Fruit fly (Drosophila melanogaster): ENCODE results near the gene Ubx.
A peak's percentile ranks its signal among the peaks of the same experiment; 100 is the strongest.

Gene Ubx

DNA sequence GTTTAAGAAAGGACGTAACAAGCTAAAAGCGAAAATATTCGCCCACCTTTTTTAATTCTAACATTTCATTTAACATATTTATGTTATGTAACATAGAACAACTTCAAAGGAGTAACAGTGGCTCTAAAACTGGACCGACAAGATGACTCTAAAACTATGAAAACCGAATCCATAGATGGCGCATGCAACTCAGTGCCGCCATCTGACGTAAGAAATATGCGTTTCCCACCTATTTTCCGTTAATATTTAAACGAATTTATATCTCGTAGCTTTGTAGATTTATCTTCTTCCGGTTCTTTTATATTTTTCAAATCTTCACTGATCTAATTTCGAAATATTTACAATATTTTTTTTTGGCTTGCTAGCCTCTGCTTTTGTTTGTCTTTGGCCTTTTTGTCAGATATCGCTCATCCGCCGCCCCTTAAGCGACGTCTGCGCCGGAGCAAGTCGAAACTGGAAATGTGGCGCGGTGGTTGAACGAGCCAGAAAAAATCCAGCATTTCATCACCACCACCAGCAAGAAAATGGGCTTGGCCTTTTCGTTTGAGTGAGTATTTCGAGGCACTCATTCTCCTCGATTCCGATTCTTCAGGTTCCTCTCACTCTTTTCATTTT is 14.4 kb upstream of the Ubx start:
- TF ChIP-seq noc (tag; optimal IDR thresholded peaks at IDR 0.05) = no peak

DNA sequence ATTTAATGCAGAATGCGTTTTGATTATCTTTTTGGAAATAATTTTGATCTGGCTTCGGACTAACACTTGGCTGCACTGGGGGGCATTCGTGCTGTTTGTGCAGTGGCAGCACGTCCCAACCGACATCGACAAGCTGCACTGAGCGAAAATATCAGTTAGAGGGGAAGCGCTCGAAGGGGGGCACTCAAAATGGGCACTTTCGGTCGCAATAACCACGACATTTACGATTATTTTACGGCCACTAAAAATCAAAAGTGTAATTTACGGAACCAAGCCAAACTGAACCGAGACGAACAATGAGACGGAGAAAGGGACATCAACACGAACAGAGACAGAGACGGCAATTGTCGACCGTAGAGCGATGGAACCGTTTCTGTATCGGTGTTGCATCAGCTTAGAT is 12.6 kb upstream of the Ubx start:
- no peak for TF ChIP-seq noc (tag; optimal IDR thresholded peaks at IDR 0.05)

DNA sequence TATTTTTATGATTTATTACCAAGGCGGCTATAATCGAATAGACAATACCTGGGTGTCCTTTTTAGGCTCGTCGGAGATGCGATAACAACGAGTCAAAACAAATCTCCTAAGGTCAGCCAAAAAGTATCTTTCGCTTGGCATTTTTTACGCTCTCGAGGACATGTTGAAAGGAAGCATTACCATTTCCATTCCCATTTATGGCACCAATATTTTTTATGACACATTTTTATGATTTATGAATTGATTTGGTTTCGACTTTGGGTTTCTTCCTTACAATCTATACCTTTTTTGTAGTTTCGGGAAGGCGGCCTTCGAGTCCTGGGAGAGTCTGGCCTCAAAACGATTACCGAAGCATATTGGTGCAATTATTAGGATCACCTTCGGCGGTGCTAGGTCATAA is 10.9 kb upstream of the Ubx start:
- no peak for TF ChIP-seq noc (tag; optimal IDR thresholded peaks at IDR 0.05)

DNA sequence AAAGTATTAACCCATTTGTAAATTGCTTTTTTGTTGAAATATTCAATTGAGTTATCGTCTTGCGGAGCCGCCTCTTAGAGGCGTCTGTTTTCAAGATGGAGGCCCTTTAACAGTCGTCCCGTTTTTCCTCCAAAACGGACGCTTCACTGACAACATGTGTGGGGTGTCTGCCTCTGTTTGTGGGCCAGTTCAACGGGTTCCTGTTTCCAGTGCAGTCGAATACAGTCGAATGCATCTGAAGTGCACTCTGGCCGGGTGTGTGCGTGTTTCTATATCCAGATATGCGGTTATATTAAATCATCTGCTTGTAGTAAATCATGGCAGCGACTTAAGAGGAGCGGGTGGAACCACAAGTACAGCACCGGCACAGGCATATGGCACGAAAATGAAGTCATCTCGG is 10.1 kb upstream of the Ubx start:
- TF ChIP-seq noc (tag; optimal IDR thresholded peaks at IDR 0.05) = no peak

DNA sequence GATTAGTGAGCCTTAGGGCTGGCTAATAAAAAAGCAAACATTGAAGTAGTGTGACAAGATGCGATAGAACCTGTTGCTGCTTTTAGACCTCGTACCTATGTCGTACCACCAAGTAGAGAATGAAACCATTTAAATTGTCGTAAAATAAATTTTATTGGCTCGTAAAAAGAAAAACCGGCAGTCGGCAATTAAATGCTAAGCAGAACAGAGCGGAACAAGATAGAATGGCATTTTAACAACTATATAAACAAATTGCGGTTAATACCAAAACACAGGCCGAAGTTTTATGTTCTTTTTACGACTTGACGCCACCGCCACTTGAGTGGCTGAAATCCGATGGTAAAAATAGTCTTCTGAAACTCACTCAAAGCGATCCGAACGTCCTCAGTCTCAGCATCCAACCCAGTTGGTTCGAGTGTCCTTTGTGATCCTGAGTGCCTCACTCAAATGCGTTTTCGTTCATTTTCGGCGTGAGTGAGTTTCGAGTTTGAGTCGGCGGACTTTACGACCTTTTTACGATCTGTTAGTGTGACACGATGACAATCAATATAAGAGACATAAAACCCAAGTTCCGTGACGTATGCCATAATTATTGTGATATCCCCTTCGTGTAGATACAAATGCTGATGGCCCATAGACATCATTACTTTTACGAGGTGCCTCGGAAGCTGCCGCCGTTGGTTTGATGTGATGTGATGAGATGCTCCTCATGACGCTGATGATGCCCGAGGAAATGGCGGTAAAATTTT is 9.0 kb upstream of the Ubx start:
- no peak for TF ChIP-seq noc (tag; optimal IDR thresholded peaks at IDR 0.05)

DNA sequence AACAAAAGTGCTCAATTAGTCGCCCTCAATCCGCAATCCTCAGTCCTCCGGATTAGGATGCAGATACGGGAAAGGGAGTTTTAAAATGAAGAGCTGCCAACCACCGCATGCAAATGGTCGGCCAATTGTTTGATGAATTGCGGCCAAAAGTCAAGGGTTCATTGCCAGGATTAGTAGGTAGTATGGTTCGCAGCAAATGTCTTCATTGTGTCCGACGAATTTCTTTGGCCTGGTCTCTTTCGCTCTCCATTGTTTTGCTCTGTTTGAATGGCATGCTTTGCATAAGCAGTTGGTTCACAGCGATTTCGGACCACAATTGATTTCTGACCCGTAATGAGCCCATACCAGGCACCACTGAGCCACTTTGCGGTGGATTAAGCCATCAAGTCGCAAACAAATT is 8.1 kb upstream of the Ubx start:
- TF ChIP-seq noc (tag; optimal IDR thresholded peaks at IDR 0.05) = no peak

DNA sequence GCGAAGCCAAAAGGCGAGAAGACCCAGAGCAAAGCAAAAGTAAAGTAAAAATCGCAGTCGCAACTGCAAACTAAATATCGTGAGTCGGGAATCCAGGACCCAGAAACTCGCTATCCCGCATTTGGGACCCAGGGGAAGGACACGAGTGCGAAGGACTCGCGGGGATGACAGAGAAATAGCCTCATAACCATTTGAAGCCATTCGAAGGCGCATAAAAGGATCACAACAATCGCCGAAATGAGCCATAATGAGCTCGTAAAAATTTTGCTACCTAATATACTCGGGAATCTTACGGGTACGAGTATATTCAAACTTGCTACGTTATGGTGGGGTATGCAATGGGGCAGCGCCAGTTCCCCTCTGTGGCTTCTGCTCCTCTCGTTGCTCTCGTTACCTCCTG is 1.6 kb upstream of the Ubx start:
- TF ChIP-seq noc (tag; optimal IDR thresholded peaks at IDR 0.05) = no peak

DNA sequence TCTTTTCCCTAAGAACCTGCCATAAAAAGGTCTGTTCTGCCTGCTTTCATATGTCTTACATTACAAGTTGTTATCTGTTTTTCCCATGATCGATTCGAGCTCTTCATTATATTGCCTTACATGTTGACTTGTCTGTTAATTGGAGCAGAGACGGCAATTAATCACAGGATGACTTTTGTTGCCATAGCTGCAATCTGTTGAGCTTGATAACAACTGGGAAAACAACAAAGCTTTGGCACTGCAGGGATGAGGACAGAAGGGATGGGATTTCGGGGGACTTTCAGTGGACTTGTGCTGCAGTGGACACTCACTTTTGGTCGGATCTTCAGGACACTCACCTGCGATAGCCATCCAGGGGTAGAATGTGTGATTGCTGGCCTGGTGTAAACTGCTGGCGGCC is 1.8 kb downstream of the Ubx start:
- TF ChIP-seq noc (tag; optimal IDR thresholded peaks at IDR 0.05) = no peak

DNA sequence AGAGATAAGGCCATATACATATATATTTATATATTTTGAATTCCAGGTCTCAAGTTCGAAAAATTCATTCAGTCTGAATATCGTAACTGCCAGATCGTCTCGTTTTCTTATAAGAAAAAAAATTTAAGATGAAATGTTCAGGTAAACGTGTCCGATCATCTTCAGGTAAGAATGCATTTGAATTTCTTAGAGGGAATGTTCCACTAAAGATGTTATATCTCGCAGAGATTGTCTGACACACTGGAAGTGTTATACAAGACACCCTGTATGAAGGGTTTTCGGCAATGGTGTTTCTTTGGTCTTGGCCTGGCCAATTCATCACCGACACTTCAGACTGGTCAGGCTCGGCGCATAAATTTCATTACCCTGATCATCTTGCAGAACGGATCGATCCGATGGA is 3.5 kb downstream of the Ubx start:
- no peak for TF ChIP-seq noc (tag; optimal IDR thresholded peaks at IDR 0.05)

DNA sequence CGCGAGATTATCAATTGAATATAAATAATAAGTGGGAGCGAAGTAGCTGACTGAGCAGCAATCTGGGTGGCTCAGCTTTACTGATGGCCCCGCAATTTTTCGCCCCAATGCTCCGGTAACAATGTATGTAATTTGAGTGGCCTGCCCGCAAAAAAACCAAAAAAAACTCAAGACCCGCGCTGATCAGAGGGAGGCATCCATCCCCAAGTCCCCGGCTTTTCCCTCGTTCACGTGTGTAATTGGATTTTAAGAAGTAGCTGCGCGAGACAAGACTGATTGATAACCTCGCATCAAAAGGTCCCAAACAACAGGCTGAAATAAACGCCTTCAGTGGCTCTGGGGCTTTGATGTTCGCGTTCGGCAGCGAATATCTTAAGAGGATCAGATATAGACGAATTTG is 10.2 kb downstream of the Ubx start:
- TF ChIP-seq noc (tag; optimal IDR thresholded peaks at IDR 0.05) = no peak

DNA sequence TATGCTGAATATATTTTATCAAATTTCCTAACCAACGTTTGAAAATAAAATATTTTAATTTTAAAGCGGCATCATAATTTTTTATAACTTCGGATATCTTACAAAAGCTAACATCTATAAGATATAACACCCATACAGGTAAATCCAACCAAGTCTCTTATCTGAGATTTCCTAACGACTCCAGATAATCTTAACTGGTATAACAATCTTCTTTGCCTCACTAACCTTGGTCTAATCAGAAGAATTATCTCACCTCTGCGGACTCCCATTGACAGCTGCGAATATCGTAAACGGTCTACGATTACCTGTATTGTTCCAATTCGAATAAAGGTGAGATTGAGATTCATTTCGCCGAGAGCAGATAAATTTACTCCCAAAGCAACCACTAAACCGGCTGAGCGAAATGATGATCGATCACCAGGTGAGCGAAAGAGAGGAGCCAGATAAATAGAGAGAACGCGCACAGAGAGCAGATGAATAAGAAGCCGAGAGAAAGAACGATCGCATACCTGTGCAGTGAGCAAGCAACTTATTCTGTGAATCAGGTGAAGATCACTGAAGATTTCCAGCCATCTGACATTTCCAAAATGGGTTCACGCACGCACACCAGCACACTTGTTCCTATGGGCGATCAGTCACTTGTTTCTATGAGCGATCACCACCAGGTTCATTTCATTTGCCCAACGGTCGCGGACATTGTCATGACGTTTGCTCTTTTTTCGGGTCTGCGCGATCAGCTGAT is 14.5 kb downstream of the Ubx start:
- TF ChIP-seq noc (tag; optimal IDR thresholded peaks at IDR 0.05) = no peak

DNA sequence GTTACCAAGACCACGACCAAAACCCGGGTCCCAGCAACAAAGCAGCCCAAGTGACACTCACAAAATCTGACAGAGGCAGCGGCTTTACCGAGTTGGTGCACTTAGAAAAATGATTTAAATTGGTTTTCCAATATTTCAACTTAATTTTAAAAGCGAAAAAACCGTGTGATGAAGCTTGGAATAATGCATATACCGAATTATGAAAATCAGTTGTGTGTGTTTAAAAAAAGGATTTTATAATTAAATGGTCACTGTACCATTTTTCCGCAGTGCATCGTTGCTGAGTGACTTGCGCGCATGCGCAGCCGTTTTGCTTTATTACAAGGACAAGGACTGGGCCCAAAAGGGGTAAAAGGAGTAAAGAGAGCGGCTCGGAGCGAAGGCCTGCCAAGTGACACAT is 16.3 kb downstream of the Ubx start:
- no peak for TF ChIP-seq noc (tag; optimal IDR thresholded peaks at IDR 0.05)

DNA sequence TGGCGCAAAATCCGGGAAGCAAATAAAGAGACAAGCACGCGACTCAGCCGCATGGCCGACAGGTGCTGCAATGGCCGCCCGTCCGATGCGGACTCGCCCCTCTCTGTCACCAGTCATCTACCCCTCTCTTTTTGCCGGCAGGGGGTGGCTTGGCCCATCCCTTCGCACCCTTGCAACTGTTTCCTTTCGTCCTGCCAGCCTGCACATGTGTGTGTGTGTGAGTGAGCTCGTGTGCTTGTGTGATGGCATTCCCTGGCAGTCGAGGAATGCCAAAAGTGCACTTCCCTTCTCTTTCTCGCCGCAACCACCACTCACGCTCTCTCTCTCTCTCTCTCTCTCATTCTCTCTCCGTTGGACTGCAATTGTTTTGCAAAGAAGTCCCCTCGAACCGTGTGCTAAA is 18.6 kb downstream of the Ubx start:
- no peak for TF ChIP-seq noc (tag; optimal IDR thresholded peaks at IDR 0.05)

DNA sequence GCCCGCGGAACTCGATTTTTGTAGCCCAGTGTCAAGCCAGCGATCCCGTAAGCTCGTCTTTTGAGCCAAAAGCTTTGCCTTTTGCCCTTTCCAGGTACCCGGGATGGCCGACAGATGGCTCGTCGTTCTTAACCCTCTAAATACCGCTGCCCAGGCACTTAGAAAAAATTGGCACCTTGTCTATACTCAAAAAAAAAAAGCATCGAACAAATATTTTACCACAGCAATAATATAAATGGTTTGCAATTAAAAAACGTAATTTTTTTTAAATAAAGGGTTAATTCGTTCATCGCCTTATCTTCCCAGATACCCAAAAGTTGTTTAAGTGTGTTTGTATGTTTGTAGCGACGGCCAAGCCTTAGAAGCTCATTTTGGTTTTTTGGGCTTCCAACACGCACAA is 30.0 kb downstream of the Ubx start:
- peak; percentile 36 for TF ChIP-seq noc (tag; optimal IDR thresholded peaks at IDR 0.05)

DNA sequence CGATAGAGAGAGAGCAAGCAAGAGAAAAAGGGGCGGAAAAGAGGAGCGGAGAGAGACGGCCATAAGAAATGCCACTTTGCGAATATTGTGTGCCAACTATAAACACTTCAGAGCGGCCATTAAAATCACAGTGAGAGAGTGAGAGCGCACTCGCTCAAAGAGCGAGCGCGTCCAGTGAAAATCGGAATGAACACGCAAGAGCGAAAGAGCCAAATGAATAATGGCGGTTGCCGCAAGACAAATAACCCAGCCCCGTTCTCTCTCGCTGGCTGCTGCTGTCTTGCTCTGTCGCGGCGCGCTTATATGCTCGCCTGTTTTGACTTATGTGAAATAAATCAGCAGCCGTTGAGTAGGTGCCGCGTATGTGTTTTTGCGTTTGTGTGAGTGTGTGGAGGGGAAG is 31.4 kb downstream of the Ubx start:
- no peak for TF ChIP-seq noc (tag; optimal IDR thresholded peaks at IDR 0.05)

DNA sequence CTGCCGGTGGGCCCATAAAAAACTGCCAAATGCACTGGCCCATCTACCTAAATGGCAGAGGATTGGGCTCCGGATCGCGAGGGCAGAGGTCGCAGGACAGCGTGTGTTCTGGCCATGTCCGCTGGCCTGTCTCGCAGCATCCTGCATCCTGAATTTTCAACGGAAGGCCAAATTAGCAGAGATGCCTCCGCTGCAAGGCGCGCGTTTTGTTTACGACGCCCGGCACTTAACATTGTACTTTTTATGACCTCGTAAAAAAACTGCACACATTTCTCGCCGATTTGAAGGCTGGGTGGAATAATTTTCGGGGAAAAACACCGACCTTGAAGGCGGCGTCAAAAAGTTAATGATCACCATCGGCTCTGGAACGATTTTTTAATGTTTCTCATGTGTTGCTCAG is 33.3 kb downstream of the Ubx start:
- TF ChIP-seq noc (tag; optimal IDR thresholded peaks at IDR 0.05) = no peak

DNA sequence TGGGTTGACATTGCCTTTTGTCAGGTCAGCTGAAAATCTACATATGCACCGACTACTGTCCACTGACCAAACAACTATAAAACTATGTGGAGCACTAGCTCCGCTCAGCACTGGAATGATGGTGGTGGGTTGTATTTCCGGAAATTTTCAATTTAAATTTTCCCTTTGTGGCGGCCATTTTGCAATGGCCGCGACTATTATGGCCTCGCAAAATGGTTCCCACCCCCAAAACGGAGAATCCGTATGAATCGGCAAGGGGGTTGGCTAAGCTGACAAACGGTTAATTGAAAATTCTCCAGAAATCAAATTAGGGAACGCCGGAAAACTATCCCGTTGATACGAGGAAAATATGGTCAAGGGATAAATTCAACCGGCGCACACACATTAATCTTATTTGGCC is 51.3 kb downstream of the Ubx start:
- no peak for TF ChIP-seq noc (tag; optimal IDR thresholded peaks at IDR 0.05)

All from whole organism, larva.